Worm (Caenorhabditis elegans) whole organism, L4 larva: ENCODE measurements around the gene ZK666.1.

Experiments used
- R02D3.7 ChIP-seq: fragments of 150-350 bp; sonication (generic microtip); optimal IDR thresholded peaks from 3 replicates; lab custom pipeline; 2014; ENCODE audit warnings: missing biosample characterization, missing genetic modification characterization
- lin-39 ChIP-seq: fragments of 150-350 bp; optimal IDR thresholded peaks from 2 replicates; lab custom pipeline; 2014; ENCODE audit warnings: missing biosample characterization, missing genetic modification reagents, missing genetic modification characterization
- mep-1 ChIP-seq: fragments of 150-350 bp; sonication (generic microtip); optimal IDR thresholded peaks from 3 replicates; lab custom pipeline; 2014; ENCODE audit warnings: missing biosample characterization, missing genetic modification characterization
- nhr-11 ChIP-seq: fragments of 150-350 bp; optimal IDR thresholded peaks from 2 replicates; lab custom pipeline; 2014; ENCODE audit warnings: missing biosample characterization, missing genetic modification characterization
- nhr-6 ChIP-seq: fragments of 150-350 bp; optimal IDR thresholded peaks from 2 replicates; lab custom pipeline; 2014; ENCODE audit warnings: missing biosample characterization, missing genetic modification characterization
- pha-4 ChIP-seq, 2 experiments: fragments of 150-350 bp in 1 of 2; fragments of 200-800 bp in 1 of 2; sonication (Bioruptor generic) in 1 of 2; IDR thresholded peaks in 1 of 2; optimal IDR thresholded peaks in 1 of 2; 2 replicates each; pipeline versions ENCODE4 v1.3.6 to Lab custom; 2014 to 2022; ENCODE audit warnings: missing genetic modification characterization in 2 of 2, missing genetic modification reagents in 2 of 2, missing biosample characterization in 1 of 2, missing compliant biosample characterization in 1 of 2
- ztf-11 ChIP-seq: fragments of 150-350 bp; optimal IDR thresholded peaks from 2 replicates; lab custom pipeline; 2014; ENCODE audit warnings: missing biosample characterization, missing genetic modification characterization

- TF ChIP-seq mep-1 = no peak
- no peak for TF ChIP-seq nhr-11 (tag; lab: Kevin White, UChicago)
- no peak for TF ChIP-seq nhr-6 (tag; lab: Kevin White, UChicago)
- TF ChIP-seq R02D3.7 (tag; lab: Kevin White, UChicago) = no peak
- no peak for TF ChIP-seq lin-39 (tag; lab: Kevin White, UChicago)
- TF ChIP-seq pha-4 (GFP tag; IDR thresholded peaks at IDR 0.05; lab: Robert Waterston, UW) = no peak
- TF ChIP-seq pha-4 (tag; optimal IDR thresholded peaks at IDR 0.05; lab: Kevin White, UChicago) = no peak
- no peak for TF ChIP-seq ztf-11 (tag; lab: Kevin White, UChicago)
Observed at ce11 chrII:10513377-10513776, 42.2 kb upstream of the ZK666.1 start.
